Fruit fly (Drosophila melanogaster) whole organism, embryonic: ENCODE results near the gene CG43750.

ENCODE experiments used
- Antp ChIP-seq: fragments of 200-800 bp; sonication (Bioruptor generic); optimal IDR thresholded peaks from 3 replicates; lab custom pipeline; 2016; ENCODE audit warnings: missing biosample characterization, missing genetic modification characterization
- CG10147 ChIP-seq: fragments of 200-800 bp; sonication (Bioruptor generic); optimal IDR thresholded peaks from 2 replicates; lab custom pipeline; 2019; ENCODE audit warnings: missing biosample characterization, mild to moderate bottlenecking, missing genetic modification characterization, moderate library complexity
- CG10959 ChIP-seq: fragments of 200-800 bp; sonication (Bioruptor generic); IDR thresholded peaks from 2 replicates; pipeline ENCODE4 v1.3.6; 2022; ENCODE audit warnings: missing biosample characterization, missing genetic modification characterization
- CG11695 ChIP-seq: fragments of 200-800 bp; sonication (Bioruptor generic); IDR thresholded peaks from 3 replicates; pipeline ENCODE4 v1.3.6; 2022; ENCODE audit warnings: missing biosample characterization, missing genetic modification characterization
- CG12236 ChIP-seq: fragments of 200-800 bp; sonication (Bioruptor generic); optimal IDR thresholded peaks from 2 replicates; lab custom pipeline; 2016; ENCODE audit warnings: missing biosample characterization, missing genetic modification characterization
- CG1233 ChIP-seq: fragments of 200-800 bp; sonication (Bioruptor generic); optimal IDR thresholded peaks from 4 replicates; lab custom pipeline; 2018; ENCODE audit warnings: missing biosample characterization, mild to moderate bottlenecking, missing genetic modification characterization
- CG12744 ChIP-seq: fragments of 200-800 bp; sonication (Bioruptor generic); optimal IDR thresholded peaks from 2 replicates; lab custom pipeline; 2016; ENCODE audit warnings: missing biosample characterization, missing genetic modification characterization
- CG15011 ChIP-seq: fragments of 200-800 bp; sonication (Bioruptor generic); optimal IDR thresholded peaks from 3 replicates; lab custom pipeline; 2018; ENCODE audit warnings: missing biosample characterization, mild to moderate bottlenecking, missing genetic modification characterization
- CG1529 ChIP-seq: fragments of 200-800 bp; sonication (Bioruptor generic); optimal IDR thresholded peaks from 3 replicates; lab custom pipeline; 2018; ENCODE audit warnings: missing biosample characterization, missing genetic modification characterization
- CG16863 ChIP-seq: fragments of 200-800 bp; sonication (Bioruptor generic); optimal IDR thresholded peaks from 3 replicates; lab custom pipeline; 2016; ENCODE audit warnings: missing biosample characterization, missing genetic modification characterization
- CG17829 ChIP-seq: fragments of 200-800 bp; optimal IDR thresholded peaks from 2 replicates; lab custom pipeline; 2019; ENCODE audit warnings: missing biosample characterization, mild to moderate bottlenecking, missing genetic modification characterization, moderate library complexity
- CG17912 ChIP-seq: fragments of 200-800 bp; sonication (Bioruptor generic); optimal IDR thresholded peaks from 2 replicates; lab custom pipeline; 2018; ENCODE audit warnings: missing biosample characterization, mild to moderate bottlenecking, missing genetic modification characterization
- CG18619 ChIP-seq: fragments of 200-800 bp; sonication (Bioruptor generic); optimal IDR thresholded peaks from 3 replicates; lab custom pipeline; 2017; ENCODE audit warnings: missing biosample characterization, mild to moderate bottlenecking, missing genetic modification characterization
- CG31365 ChIP-seq: fragments of 200-800 bp; sonication (Bioruptor generic); optimal IDR thresholded peaks from 2 replicates; lab custom pipeline; 2018; ENCODE audit warnings: missing biosample characterization, mild to moderate bottlenecking, missing genetic modification characterization
- CG31388 ChIP-seq: fragments of 200-800 bp; sonication (Bioruptor generic); optimal IDR thresholded peaks from 2 replicates; lab custom pipeline; 2016; ENCODE audit warnings: missing biosample characterization, missing genetic modification characterization
- CG32772 ChIP-seq: fragments of 200-800 bp; sonication (Bioruptor generic); IDR thresholded peaks from 2 replicates; pipeline ENCODE4 v1.3.6; 2022; ENCODE audit warnings: missing biosample characterization, missing genetic modification characterization
- CG33557 ChIP-seq: fragments of 200-800 bp; sonication (Bioruptor generic); optimal IDR thresholded peaks from 2 replicates; lab custom pipeline; 2019; ENCODE audit warnings: missing biosample characterization, mild to moderate bottlenecking, missing genetic modification characterization, moderate library complexity
- CG4404 ChIP-seq: fragments of 200-800 bp; sonication (Bioruptor generic); IDR thresholded peaks from 2 replicates; pipeline ENCODE4 v1.3.6; 2022; ENCODE audit warnings: missing biosample characterization, missing genetic modification characterization
- CG5245 ChIP-seq: fragments of 200-800 bp; sonication (Bioruptor generic); optimal IDR thresholded peaks from 3 replicates; lab custom pipeline; 2016; ENCODE audit warnings: missing biosample characterization, missing genetic modification characterization
- CG6689 ChIP-seq: fragments of 200-800 bp; sonication (Bioruptor generic); IDR thresholded peaks from 2 replicates; pipeline ENCODE4 v1.3.6; 2022; ENCODE audit warnings: missing biosample characterization, missing genetic modification characterization
- CG6813 ChIP-seq: fragments of 200-800 bp; sonication (Bioruptor generic); optimal IDR thresholded peaks from 2 replicates; lab custom pipeline; 2017; ENCODE audit warnings: missing biosample characterization, missing genetic modification characterization, mild to moderate bottlenecking, moderate library complexity, missing genetic modification reagents
- CG7745 ChIP-seq: fragments of 200-800 bp; sonication (Bioruptor generic); optimal IDR thresholded peaks from 2 replicates; lab custom pipeline; 2018; ENCODE audit warnings: missing biosample characterization, mild to moderate bottlenecking, missing genetic modification characterization, moderate library complexity
- Chrac-16 ChIP-seq: fragments of 200-800 bp; sonication (Bioruptor generic); optimal IDR thresholded peaks from 3 replicates; lab custom pipeline; 2016; ENCODE audit warnings: missing biosample characterization, missing genetic modification characterization
- CoRest ChIP-seq: fragments of 200-800 bp; sonication (Bioruptor generic); optimal IDR thresholded peaks from 3 replicates; lab custom pipeline; 2018; ENCODE audit warnings: missing biosample characterization, mild to moderate bottlenecking, missing genetic modification characterization, moderate library complexity
- Hr51 ChIP-seq, 2 experiments: fragments of 200-800 bp; sonication (Bioruptor generic); optimal IDR thresholded peaks; 2 replicates in 1 of 2; 3 replicates in 1 of 2; lab custom pipeline; 2016 to 2018; ENCODE audit warnings: missing biosample characterization in 2 of 2, missing genetic modification characterization in 2 of 2, mild to moderate bottlenecking in 1 of 2, moderate library complexity in 1 of 2
- Lhr ChIP-seq: fragments of 200-800 bp; sonication (Bioruptor generic); optimal IDR thresholded peaks from 3 replicates; lab custom pipeline; 2017; ENCODE audit warnings: mild to moderate bottlenecking, missing biosample characterization, missing genetic modification reagents, missing genetic modification characterization
- NK7.1 ChIP-seq: fragments of 200-800 bp; sonication (Bioruptor generic); optimal IDR thresholded peaks from 3 replicates; lab custom pipeline; 2016; ENCODE audit warnings: missing biosample characterization, missing genetic modification characterization
- Nf-YA ChIP-seq: fragments of 200-800 bp; sonication (Bioruptor generic); IDR thresholded peaks from 2 replicates; pipeline ENCODE4 v1.3.6; 2022; ENCODE audit warnings: missing biosample characterization, missing genetic modification characterization
- Spps ChIP-seq: fragments of 200-800 bp; sonication (Bioruptor generic); optimal IDR thresholded peaks from 2 replicates; lab custom pipeline; 2018; ENCODE audit warnings: missing biosample characterization, mild to moderate bottlenecking, missing genetic modification characterization
- al ChIP-seq: fragments of 200-800 bp; sonication (Bioruptor generic); IDR thresholded peaks from 2 replicates; pipeline ENCODE4 v1.3.6; 2022; ENCODE audit warnings: missing biosample characterization, missing genetic modification characterization
- ash1 ChIP-seq: fragments of 200-800 bp; sonication (Bioruptor generic); optimal IDR thresholded peaks from 2 replicates; lab custom pipeline; 2018; ENCODE audit warnings: missing biosample characterization, mild to moderate bottlenecking, missing genetic modification characterization
- btn ChIP-seq: fragments of 200-800 bp; sonication (Bioruptor generic); optimal IDR thresholded peaks from 2 replicates; lab custom pipeline; 2016; ENCODE audit warnings: missing biosample characterization, missing genetic modification characterization
- dati ChIP-seq: fragments of 200-800 bp; sonication (Bioruptor generic); IDR thresholded peaks from 2 replicates; pipeline ENCODE4 v1.3.6; 2022; ENCODE audit warnings: missing biosample characterization, missing genetic modification characterization
- emc ChIP-seq: fragments of 200-800 bp; sonication (Bioruptor generic); optimal IDR thresholded peaks from 2 replicates; lab custom pipeline; 2016; ENCODE audit warnings: missing biosample characterization, missing genetic modification characterization
- h ChIP-seq: fragments of >200 bp; optimal IDR thresholded peaks from 2 replicates; lab custom pipeline; 2017
- jigr1 ChIP-seq: fragments of 200-800 bp; sonication (Bioruptor generic); IDR thresholded peaks from 3 replicates; pipeline ENCODE4 v1.3.6; 2022; ENCODE audit warnings: missing biosample characterization, missing genetic modification characterization
- nau ChIP-seq: fragments of 200-800 bp; sonication (Bioruptor generic); optimal IDR thresholded peaks from 3 replicates; lab custom pipeline; 2017; ENCODE audit warnings: missing biosample characterization, mild to moderate bottlenecking, missing genetic modification characterization, missing genetic modification reagents
- org-1 ChIP-seq: fragments of 200-800 bp; sonication (Bioruptor generic); optimal IDR thresholded peaks from 2 replicates; lab custom pipeline; 2017; ENCODE audit warnings: missing biosample characterization, missing genetic modification characterization
- pb ChIP-seq: fragments of 200-800 bp; sonication (Bioruptor generic); optimal IDR thresholded peaks from 3 replicates; lab custom pipeline; 2016; ENCODE audit warnings: missing biosample characterization, missing genetic modification characterization
- peb ChIP-seq: fragments of 200-800 bp; sonication (Bioruptor generic); IDR thresholded peaks from 2 replicates; pipeline ENCODE4 v1.3.6; 2022; ENCODE audit warnings: missing biosample characterization, missing genetic modification characterization
- phol ChIP-seq: fragments of 200-800 bp; sonication (Bioruptor generic); optimal IDR thresholded peaks from 3 replicates; lab custom pipeline; 2018; ENCODE audit warnings: missing biosample characterization, mild to moderate bottlenecking, missing genetic modification characterization, moderate library complexity
- ranshi ChIP-seq: fragments of 200-800 bp; sonication (Bioruptor generic); IDR thresholded peaks from 2 replicates; pipeline ENCODE4 v1.3.6; 2022; ENCODE audit warnings: missing biosample characterization, missing genetic modification characterization
- schlank ChIP-seq: fragments of 200-800 bp; sonication (Bioruptor generic); optimal IDR thresholded peaks from 2 replicates; lab custom pipeline; 2018; ENCODE audit warnings: missing biosample characterization, mild to moderate bottlenecking, missing genetic modification characterization
- sisA ChIP-seq: fragments of 200-800 bp; sonication (Bioruptor generic); IDR thresholded peaks from 2 replicates; pipeline ENCODE4 v1.3.6; 2022; ENCODE audit warnings: missing biosample characterization, missing genetic modification characterization
- ssp ChIP-seq: fragments of 200-800 bp; sonication (Bioruptor generic); IDR thresholded peaks from 2 replicates; pipeline ENCODE4 v1.3.6; 2022; ENCODE audit warnings: missing biosample characterization, missing genetic modification characterization
- stwl ChIP-seq: fragments of 200-800 bp; sonication (Bioruptor generic); optimal IDR thresholded peaks from 3 replicates; lab custom pipeline; 2018; ENCODE audit warnings: missing biosample characterization, mild to moderate bottlenecking, missing genetic modification characterization, moderate library complexity
- twi ChIP-seq: fragments of 200-800 bp; optimal IDR thresholded peaks from 2 replicates; lab custom pipeline; 2019; ENCODE audit warnings: missing biosample characterization, mild to moderate bottlenecking, missing genetic modification characterization, moderate library complexity
- yki ChIP-seq: fragments of >200 bp; optimal IDR thresholded peaks from 3 replicates; lab custom pipeline; 2018
- zf30C ChIP-seq: fragments of 200-800 bp; sonication (Bioruptor generic); optimal IDR thresholded peaks from 3 replicates; lab custom pipeline; 2018; ENCODE audit warnings: missing biosample characterization, mild to moderate bottlenecking, missing genetic modification characterization

The CG43750 gene

DNA sequence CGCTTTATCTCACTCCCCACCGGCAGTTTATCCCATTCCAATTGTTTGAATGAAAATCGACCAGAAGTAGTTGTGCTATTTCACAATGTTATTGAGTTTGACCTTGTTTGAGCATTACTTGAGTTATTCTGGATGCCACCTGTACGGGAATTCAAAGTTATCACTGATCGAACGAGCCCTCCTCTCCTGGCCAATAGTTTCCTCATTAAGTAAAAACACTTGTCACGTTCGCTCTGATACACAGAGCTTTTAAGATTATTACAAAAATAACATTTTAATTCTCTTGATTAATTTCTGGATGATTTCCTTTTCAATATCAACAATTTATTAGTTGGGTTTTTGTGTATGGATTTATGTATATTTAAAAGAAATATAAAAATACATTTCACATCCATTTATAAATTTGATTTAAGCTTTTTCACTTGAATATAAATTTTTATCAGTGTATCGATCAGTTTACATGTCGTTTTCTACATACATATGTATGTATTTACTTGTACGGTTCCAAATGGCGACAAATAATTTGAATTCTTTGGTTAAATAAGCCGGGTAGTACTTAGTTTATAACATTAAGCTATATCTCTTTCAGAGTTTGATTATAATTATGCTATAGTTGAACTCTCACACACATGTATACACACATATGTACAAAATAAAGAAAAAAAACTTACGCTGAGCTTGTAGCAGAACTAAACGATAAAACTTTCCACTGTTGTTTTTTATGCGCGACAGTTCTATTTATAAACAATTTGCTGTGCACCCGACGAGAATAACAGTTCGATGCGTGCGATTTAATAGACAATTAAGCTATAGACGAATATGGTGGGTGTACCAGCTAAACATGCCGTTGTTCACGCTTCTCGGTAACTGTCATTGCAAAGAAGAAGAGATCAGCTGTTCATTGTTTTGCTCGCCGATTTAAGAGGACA is 16.4 kb downstream of the CG43750 start, which contains the start of the genes CG3609 and CG15390 (continued):
- peak; percentile 78 for TF ChIP-seq emc
- no peak for TF ChIP-seq h (lab: Kevin White, UChicago)
- TF ChIP-seq CG11695 (GFP tag; lab: Robert Waterston, UW) = peak; percentile 65
- peak; percentile 23 for TF ChIP-seq CG1529 (GFP tag; lab: Kevin White, UChicago)
- peak; percentile 82 for TF ChIP-seq ranshi (GFP tag; lab: Robert Waterston, UW)
- TF ChIP-seq CG16863 (GFP tag; lab: Kevin White, UChicago) = peak; percentile 84
- TF ChIP-seq Chrac-16 = peak; percentile 83
- TF ChIP-seq stwl (tag; lab: Kevin White, UChicago) = peak; percentile 25
- TF ChIP-seq ssp (GFP tag; lab: Robert Waterston, UW) = no peak
- TF ChIP-seq Lhr (GFP tag; lab: Kevin White, UChicago) = no peak
- TF ChIP-seq twi (tag; lab: Kevin White, UChicago) = peak; percentile 55
- peak; percentile 21 for TF ChIP-seq CG33557 (GFP tag; lab: Kevin White, UChicago)
- TF ChIP-seq al = peak; percentile 82
- TF ChIP-seq CG1233 (GFP tag; lab: Kevin White, UChicago) = peak; percentile 57
- TF ChIP-seq btn = peak; percentile 77
- no peak for TF ChIP-seq nau (GFP tag; lab: Kevin White, UChicago)
- no peak for TF ChIP-seq CG7745 (tag; lab: Kevin White, UChicago)
- TF ChIP-seq CG15011 (GFP tag; lab: Kevin White, UChicago) = no peak
- peak; percentile 46 for TF ChIP-seq phol (tag; lab: Kevin White, UChicago)
- peak; percentile 78 for TF ChIP-seq CG17912 (GFP tag; lab: Kevin White, UChicago)
- peak; percentile 77 for TF ChIP-seq CG32772
- TF ChIP-seq CG10959 = peak; percentile 67; the same call in 1 of the 2 replicates
- peak; percentile 81 to 92 for TF ChIP-seq Hr51 (GFP tag; optimal IDR thresholded peaks at IDR 0.05; lab: Kevin White, UChicago)
- TF ChIP-seq org-1 (GFP tag; lab: Kevin White, UChicago) = peak; percentile 59
- no peak for TF ChIP-seq Spps (tag; lab: Kevin White, UChicago)
- peak; percentile 69 for TF ChIP-seq CG31365 (tag; lab: Kevin White, UChicago)
- TF ChIP-seq CG6813 (GFP tag; lab: Kevin White, UChicago) = peak; percentile 33
- TF ChIP-seq ash1 = peak; percentile 86
- TF ChIP-seq jigr1 = no peak
- peak; percentile 69 for TF ChIP-seq CG18619
- TF ChIP-seq yki (lab: Kevin White, UChicago) = no peak
- peak; percentile 11 for TF ChIP-seq zf30C (GFP tag; lab: Kevin White, UChicago)
- TF ChIP-seq CoRest = peak; percentile 62
- TF ChIP-seq CG17829 (tag; lab: Kevin White, UChicago) = peak; percentile 49
- TF ChIP-seq CG10147 (GFP tag; lab: Kevin White, UChicago) = peak; percentile 69
- peak; percentile 47 for TF ChIP-seq CG6689 (GFP tag; lab: Robert Waterston, UW)
- peak; percentile 83 for TF ChIP-seq NK7.1 (GFP tag; lab: Kevin White, UChicago)
- peak; percentile 76 for TF ChIP-seq CG31388
- TF ChIP-seq CG12236 (GFP tag; lab: Kevin White, UChicago) = peak; percentile 62
- peak; percentile 51 for TF ChIP-seq CG4404 (GFP tag; lab: Robert Waterston, UW)
- peak; percentile 94 for TF ChIP-seq Antp (GFP tag; lab: Kevin White, UChicago)
- TF ChIP-seq schlank (tag; lab: Kevin White, UChicago) = peak; percentile 92
- peak; percentile 59 for TF ChIP-seq Nf-YA (GFP tag; lab: Robert Waterston, UW)
- peak; percentile 74; the same call in 1 of the 2 replicates for TF ChIP-seq dati (GFP tag; lab: Robert Waterston, UW)
- TF ChIP-seq CG12744 = peak; percentile 86
- peak; percentile 78 for TF ChIP-seq pb
- peak; percentile 76 for TF ChIP-seq sisA
- TF ChIP-seq peb = 0 out of 2 replicates have a peak, but pooled peaks have one; percentile 14
- peak; percentile 88 for TF ChIP-seq CG5245 (GFP tag; lab: Kevin White, UChicago)
